Worm (Caenorhabditis elegans): ENCODE results near the gene dpy-7.

The dpy-7 gene

DNA sequence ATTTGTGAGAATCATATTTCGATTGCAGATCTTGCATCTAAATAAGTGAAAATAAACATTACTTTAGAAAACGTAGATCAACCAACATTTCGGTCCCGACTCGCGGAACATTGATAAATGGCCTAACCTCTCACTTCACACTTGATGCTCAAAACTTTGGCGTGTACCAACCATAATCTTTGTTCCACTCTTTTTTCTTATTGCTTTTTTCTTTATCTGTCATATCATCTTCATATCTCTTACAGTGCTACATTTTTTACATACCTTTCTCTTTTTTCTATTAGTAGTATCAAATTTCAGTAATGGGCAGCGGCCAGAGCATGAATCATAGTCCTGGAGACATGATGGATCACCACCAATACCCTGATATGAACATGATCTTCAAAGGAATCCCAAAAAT, 12.3 kb downstream of the dpy-7 start, which contains the start of gene F46C8.3:
TSS of gene F46C8.3 (plus strand) at position 301 of the 400 bp plus-strand sequence.
- TF ChIP-seq efl-1 (optimal IDR thresholded peaks at IDR 0.05) (no peak), efl-1 (GFP tag; optimal IDR thresholded peaks at IDR 0.05 in 1 of 2) (peak in 1 of 2 experiments; percentile 56), mab-9 (GFP tag; IDR thresholded peaks at IDR 0.05) (no peak)

DNA sequence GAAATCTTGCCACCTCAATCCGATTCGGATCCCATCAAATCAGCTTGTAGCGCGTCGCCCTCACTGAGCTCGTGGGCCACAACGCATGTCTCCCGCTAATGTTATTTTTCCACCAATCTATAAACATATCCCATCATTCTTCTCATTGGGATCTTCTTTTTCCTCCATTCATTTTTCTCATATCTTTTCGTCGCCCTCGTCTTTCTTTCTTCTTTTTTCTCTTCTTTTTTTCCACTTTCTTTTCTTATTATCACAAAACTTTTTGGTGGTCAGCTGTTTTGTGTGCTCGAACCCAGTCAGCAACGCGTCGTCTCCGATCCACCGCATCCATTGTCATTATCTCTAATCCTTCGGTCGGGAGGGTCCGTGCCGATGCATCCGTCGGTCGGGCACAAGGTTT, 13.8 kb downstream of the dpy-7 start:
- TF ChIP-seq ztf-4 (tag; optimal IDR thresholded peaks at IDR 0.05) = no peak
- no peak for TF ChIP-seq ets-5 (GFP tag; IDR thresholded peaks at IDR 0.05)
- peak; percentile 73 for TF ChIP-seq rnt-1 (tag; optimal IDR thresholded peaks at IDR 0.05)
- TF ChIP-seq sptf-1 (tag; optimal IDR thresholded peaks at IDR 0.05) = no peak
- TF ChIP-seq lin-13 (GFP tag; optimal IDR thresholded peaks at IDR 0.05) = no peak
- no peak for TF ChIP-seq C34B4.2 (tag; optimal IDR thresholded peaks at IDR 0.05)
- no peak for TF ChIP-seq nhr-77 (tag; optimal IDR thresholded peaks at IDR 0.05)
- TF ChIP-seq mab-9 (GFP tag; IDR thresholded peaks at IDR 0.05) = no peak
- TF ChIP-seq efl-1 (optimal IDR thresholded peaks at IDR 0.05) = no peak
- no peak for TF ChIP-seq efl-1 (GFP tag; optimal IDR thresholded peaks at IDR 0.05 in 1 of 2)
- no peak for TF ChIP-seq fkh-10 (GFP tag; optimal IDR thresholded peaks at IDR 0.05)
- TF ChIP-seq skn-1 (tag; optimal IDR thresholded peaks at IDR 0.05) = no peak
- TF ChIP-seq nhr-47 (tag; optimal IDR thresholded peaks at IDR 0.05) = no peak
- no peak for TF ChIP-seq unc-30 (tag; optimal IDR thresholded peaks at IDR 0.05)
- TF ChIP-seq nhr-20 (tag; optimal IDR thresholded peaks at IDR 0.05) = peak; percentile 33
- TF ChIP-seq nhr-71 (tag; optimal IDR thresholded peaks at IDR 0.05) = peak; percentile 82
- peak; percentile 36 for TF ChIP-seq pag-3 (tag; optimal IDR thresholded peaks at IDR 0.05; ENCODE audit: borderline replicate concordance, insufficient read depth)
- no peak for TF ChIP-seq egl-13 (tag; optimal IDR thresholded peaks at IDR 0.05)
- TF ChIP-seq lin-14 (GFP tag; optimal IDR thresholded peaks at IDR 0.05) = peak; percentile 82
- no peak for TF ChIP-seq vab-15 (tag; optimal IDR thresholded peaks at IDR 0.05)
- peak; percentile 36 for TF ChIP-seq nhr-19 (GFP tag; conservative IDR thresholded peaks at IDR 0.05)
- TF ChIP-seq lsy-2 (tag; optimal IDR thresholded peaks at IDR 0.05) = peak in 1 of 2 experiments; percentile 32
- TF ChIP-seq snu-23 (GFP tag; optimal IDR thresholded peaks at IDR 0.05) = peak; percentile 37

DNA sequence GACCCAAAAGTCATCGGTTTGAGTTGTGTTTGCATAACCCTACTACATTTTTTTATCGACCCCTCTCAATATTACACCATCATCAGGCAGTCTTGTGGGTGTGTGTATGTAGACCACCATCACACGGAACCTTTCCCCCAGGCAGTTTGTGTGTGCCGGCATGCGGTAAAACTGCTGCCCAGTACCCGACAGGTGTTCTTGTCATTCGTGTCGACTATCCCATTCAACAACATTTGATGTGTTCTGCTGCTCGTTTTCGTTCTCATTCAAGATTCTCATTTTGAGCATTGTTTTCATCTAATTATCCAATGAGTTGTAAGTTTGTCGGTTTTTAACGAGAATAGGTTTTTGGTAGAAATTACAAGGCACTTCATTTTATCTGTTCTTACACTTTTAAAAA, 15.0 kb downstream of the dpy-7 start:
- TF ChIP-seq dpl-1 (GFP tag; optimal IDR thresholded peaks at IDR 0.05) (no peak), hlh-17 (GFP tag; optimal IDR thresholded peaks at IDR 0.05; ENCODE audit: borderline replicate concordance) (no peak), rnt-1 (tag; optimal IDR thresholded peaks at IDR 0.05) (peak; percentile 45), lin-15B (tag; optimal IDR thresholded peaks at IDR 0.05) (no peak), pqm-1 (tag; optimal IDR thresholded peaks at IDR 0.05) (no peak), efl-1 (optimal IDR thresholded peaks at IDR 0.05) (no peak), efl-1 (GFP tag; optimal IDR thresholded peaks at IDR 0.05 in 1 of 2) (peak in 1 of 2 experiments; percentile 42)

DNA sequence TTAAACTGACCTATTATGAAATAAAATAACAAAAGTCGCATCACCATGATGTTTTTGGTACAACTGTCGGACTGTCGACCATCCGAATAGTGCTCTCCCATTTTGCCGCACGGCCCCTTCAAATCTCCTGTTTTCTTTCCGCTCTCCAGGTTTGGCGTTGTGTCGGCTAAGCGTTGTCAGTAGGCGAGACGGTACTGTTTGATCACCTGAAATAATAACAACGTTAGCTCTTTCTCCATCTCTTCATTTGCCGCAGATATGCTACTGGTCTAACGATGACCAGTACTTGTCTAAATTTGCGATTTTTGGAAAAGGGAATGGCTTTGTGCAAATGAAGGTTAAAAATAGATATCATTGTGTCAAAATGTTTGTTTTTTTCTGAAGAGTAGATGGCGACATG, 18.0 kb downstream of the dpy-7 start, which contains the start of gene chts-1:
TSS of gene chts-1 (minus strand) at position 101 of the 400 bp plus-strand sequence.
- TF ChIP-seq hlh-17 (GFP tag; optimal IDR thresholded peaks at IDR 0.05; ENCODE audit: borderline replicate concordance) (no peak), rnt-1 (tag; optimal IDR thresholded peaks at IDR 0.05) (no peak), fkh-10 (GFP tag; optimal IDR thresholded peaks at IDR 0.05) (no peak), nhr-47 (tag; optimal IDR thresholded peaks at IDR 0.05) (no peak), snpc-4 (tag; optimal IDR thresholded peaks at IDR 0.05) (no peak), ceh-63 (GFP tag; optimal IDR thresholded peaks at IDR 0.05) (no peak), elt-2 (tag; optimal IDR thresholded peaks at IDR 0.05) (no peak), nhr-19 (GFP tag; conservative IDR thresholded peaks at IDR 0.05) (no peak), ets-5 (GFP tag; IDR thresholded peaks at IDR 0.05) (no peak), ces-1 (GFP tag; optimal IDR thresholded peaks at IDR 0.05) (no peak), lin-13 (GFP tag; optimal IDR thresholded peaks at IDR 0.05) (no peak), nhr-237 (tag; optimal IDR thresholded peaks at IDR 0.05) (no peak), grh-1 (GFP tag; IDR thresholded peaks at IDR 0.05) (no peak), C34B4.2 (tag; optimal IDR thresholded peaks at IDR 0.05) (no peak), skn-1 (tag; optimal IDR thresholded peaks at IDR 0.05) (no peak), nhr-11 (tag; optimal IDR thresholded peaks at IDR 0.05) (no peak)

Data from whole organism, L1 larva.